Fruit fly (Drosophila melanogaster) whole organism, embryonic: ENCODE measurements around the gene CG5346.
A peak's percentile ranks its signal among the peaks of the same experiment; 100 is the strongest.

Experiments used
- CG10431 ChIP-seq: fragments of 200-800 bp; sonication (Bioruptor generic); optimal IDR thresholded peaks from 3 replicates; lab custom pipeline; 2018; ENCODE audit warnings: missing biosample characterization, mild to moderate bottlenecking, missing genetic modification characterization
- CG11723 ChIP-seq: fragments of 200-800 bp; sonication (Bioruptor generic); optimal IDR thresholded peaks from 2 replicates; lab custom pipeline; 2017; ENCODE audit warnings: missing biosample characterization, mild to moderate bottlenecking, missing genetic modification characterization
- CG13296 ChIP-seq: fragments of 200-800 bp; sonication (Bioruptor generic); optimal IDR thresholded peaks from 3 replicates; lab custom pipeline; 2018; ENCODE audit warnings: missing biosample characterization, mild to moderate bottlenecking, missing genetic modification characterization
- CG15479 ChIP-seq: fragments of 200-800 bp; sonication (Bioruptor generic); optimal IDR thresholded peaks from 3 replicates; lab custom pipeline; 2019; ENCODE audit warnings: missing biosample characterization, mild to moderate bottlenecking, missing genetic modification characterization, moderate library complexity
- CG1603 ChIP-seq: fragments of 200-800 bp; sonication (Bioruptor generic); optimal IDR thresholded peaks from 2 replicates; lab custom pipeline; 2019; ENCODE audit warnings: missing biosample characterization, mild to moderate bottlenecking, missing genetic modification characterization, moderate library complexity
- CG17328 ChIP-seq: fragments of 200-800 bp; sonication (Bioruptor generic); IDR thresholded peaks from 2 replicates; pipeline ENCODE4 v1.3.6; 2022; ENCODE audit warnings: missing biosample characterization, missing genetic modification characterization
- CG17612 ChIP-seq: fragments of 200-800 bp; sonication (Bioruptor generic); IDR thresholded peaks from 2 replicates; pipeline ENCODE4 v1.3.6; 2022; ENCODE audit warnings: missing biosample characterization, missing genetic modification characterization
- CG2875 ChIP-seq: fragments of 200-800 bp; sonication (Bioruptor generic); optimal IDR thresholded peaks from 2 replicates; lab custom pipeline; 2017; ENCODE audit warnings: missing biosample characterization, mild to moderate bottlenecking, missing genetic modification characterization, missing genetic modification reagents
- CG31365 ChIP-seq: fragments of 200-800 bp; sonication (Bioruptor generic); optimal IDR thresholded peaks from 2 replicates; lab custom pipeline; 2018; ENCODE audit warnings: missing biosample characterization, mild to moderate bottlenecking, missing genetic modification characterization
- CG34376 ChIP-seq: fragments of 200-800 bp; sonication (Bioruptor generic); optimal IDR thresholded peaks from 2 replicates; lab custom pipeline; 2018; ENCODE audit warnings: missing biosample characterization, mild to moderate bottlenecking, missing genetic modification characterization
- CG3995 ChIP-seq: fragments of 200-800 bp; sonication (Bioruptor generic); optimal IDR thresholded peaks from 3 replicates; lab custom pipeline; 2016; ENCODE audit warnings: missing biosample characterization, missing genetic modification characterization
- CG4404 ChIP-seq: fragments of 200-800 bp; sonication (Bioruptor generic); IDR thresholded peaks from 2 replicates; pipeline ENCODE4 v1.3.6; 2022; ENCODE audit warnings: missing biosample characterization, missing genetic modification characterization
- CG4730 ChIP-seq: fragments of 200-800 bp; sonication (Bioruptor generic); IDR thresholded peaks from 2 replicates; pipeline ENCODE4 v1.3.6; 2022; ENCODE audit warnings: missing biosample characterization, missing genetic modification characterization
- CG6854 ChIP-seq: fragments of 200-800 bp; sonication (Bioruptor generic); optimal IDR thresholded peaks from 3 replicates; lab custom pipeline; 2017; ENCODE audit warnings: missing biosample characterization, mild to moderate bottlenecking, missing genetic modification characterization
- CG8359 ChIP-seq: fragments of 200-800 bp; sonication (Bioruptor generic); optimal IDR thresholded peaks from 2 replicates; lab custom pipeline; 2017; ENCODE audit warnings: missing biosample characterization, mild to moderate bottlenecking, missing genetic modification characterization, borderline replicate concordance
- CG8765 ChIP-seq: fragments of 200-800 bp; sonication (Bioruptor generic); IDR thresholded peaks from 2 replicates; pipeline ENCODE4 v1.3.6; 2022; ENCODE audit warnings: missing biosample characterization, missing genetic modification characterization
- CG9215 ChIP-seq: fragments of 200-800 bp; sonication (Bioruptor generic); IDR thresholded peaks from 2 replicates; pipeline ENCODE4 v1.3.6; 2022; ENCODE audit warnings: missing biosample characterization, missing genetic modification characterization
- D ChIP-seq, 2 experiments: fragments of 200-800 bp in 1 of 2; fragments of >200 bp in 1 of 2; sonication (Bioruptor generic) in 1 of 2; optimal IDR thresholded peaks; 2 replicates in 1 of 2; 3 replicates in 1 of 2; lab custom pipeline; 2017; ENCODE audit warnings: mild to moderate bottlenecking in 1 of 2, missing biosample characterization in 1 of 2, missing genetic modification characterization in 1 of 2, missing genetic modification reagents in 1 of 2
- ERR ChIP-seq: fragments of 200-800 bp; sonication (Bioruptor generic); optimal IDR thresholded peaks from 2 replicates; lab custom pipeline; 2016; ENCODE audit warnings: missing biosample characterization, missing genetic modification characterization
- Fer3 ChIP-seq: fragments of 200-800 bp; sonication (Bioruptor generic); optimal IDR thresholded peaks from 2 replicates; lab custom pipeline; 2018; ENCODE audit warnings: missing biosample characterization, mild to moderate bottlenecking, missing genetic modification characterization, moderate library complexity
- Hey ChIP-seq: fragments of 200-800 bp; sonication (Bioruptor generic); optimal IDR thresholded peaks from 3 replicates; lab custom pipeline; 2018; ENCODE audit warnings: missing biosample characterization, mild to moderate bottlenecking, missing genetic modification characterization
- Hsf ChIP-seq: fragments of 200-800 bp; sonication (Bioruptor generic); optimal IDR thresholded peaks from 3 replicates; lab custom pipeline; 2016; ENCODE audit warnings: missing biosample characterization, missing genetic modification characterization
- Med ChIP-seq: fragments of 200-800 bp; sonication (Bioruptor generic); peaks from one replicate; lab custom pipeline; 2016; ENCODE audit warnings: missing biosample characterization, missing genetic modification characterization, mild to moderate bottlenecking, inconsistent platforms, moderate library complexity
- Rfx ChIP-seq: fragments of 200-800 bp; sonication (Bioruptor generic); IDR thresholded peaks from 2 replicates; pipeline ENCODE4 v1.3.6; 2022; ENCODE audit warnings: missing biosample characterization, missing genetic modification characterization
- bcd ChIP-seq: fragments of 200-800 bp; sonication (Bioruptor generic); optimal IDR thresholded peaks from 2 replicates; lab custom pipeline; 2017; ENCODE audit warnings: missing biosample characterization, mild to moderate bottlenecking, missing genetic modification characterization
- cg ChIP-seq: fragments of 200-800 bp; sonication (Bioruptor generic); optimal IDR thresholded peaks from 3 replicates; lab custom pipeline; 2019; ENCODE audit warnings: missing biosample characterization, mild to moderate bottlenecking, missing genetic modification characterization, moderate library complexity
- corto ChIP-seq: fragments of 200-800 bp; sonication (Bioruptor generic); optimal IDR thresholded peaks from 2 replicates; lab custom pipeline; 2016; ENCODE audit warnings: missing biosample characterization, mild to moderate bottlenecking, missing genetic modification characterization, moderate library complexity
- cwo ChIP-seq: fragments of 200-800 bp; sonication (Bioruptor generic); optimal IDR thresholded peaks from 3 replicates; lab custom pipeline; 2017; ENCODE audit warnings: missing biosample characterization, missing genetic modification characterization, mild to moderate bottlenecking, moderate library complexity, missing genetic modification reagents
- dysf ChIP-seq: fragments of 200-800 bp; sonication (Bioruptor generic); IDR thresholded peaks from 3 replicates; pipeline ENCODE4 v1.3.6; 2022; ENCODE audit warnings: missing biosample characterization, missing genetic modification characterization
- exex ChIP-seq: fragments of 200-800 bp; sonication (Bioruptor generic); optimal IDR thresholded peaks from 4 replicates; lab custom pipeline; 2018; ENCODE audit warnings: missing biosample characterization, mild to moderate bottlenecking, missing genetic modification characterization, moderate library complexity
- fd64A ChIP-seq: fragments of 200-800 bp; sonication (Bioruptor generic); optimal IDR thresholded peaks from 3 replicates; lab custom pipeline; 2018; ENCODE audit warnings: missing biosample characterization, mild to moderate bottlenecking, missing genetic modification characterization
- hb ChIP-seq: fragments of 200-800 bp; sonication (Bioruptor generic); IDR thresholded peaks from 3 replicates; pipeline ENCODE4 v1.3.6; 2022; ENCODE audit warnings: missing biosample characterization, missing genetic modification characterization; ENCODE audit not compliant: partially characterized antibody
- kah ChIP-seq: fragments of 200-800 bp; sonication (Bioruptor generic); optimal IDR thresholded peaks from 2 replicates; lab custom pipeline; 2018; ENCODE audit warnings: missing biosample characterization, mild to moderate bottlenecking, missing genetic modification characterization
- phol ChIP-seq: fragments of 200-800 bp; sonication (Bioruptor generic); optimal IDR thresholded peaks from 3 replicates; lab custom pipeline; 2018; ENCODE audit warnings: missing biosample characterization, mild to moderate bottlenecking, missing genetic modification characterization, moderate library complexity
- pros ChIP-seq: fragments of 200-800 bp; sonication (Bioruptor generic); optimal IDR thresholded peaks from 3 replicates; lab custom pipeline; 2019; ENCODE audit warnings: missing biosample characterization, mild to moderate bottlenecking, missing genetic modification characterization, moderate library complexity
- psq ChIP-seq: fragments of 200-800 bp; sonication (Bioruptor generic); optimal IDR thresholded peaks from 2 replicates; lab custom pipeline; 2017; ENCODE audit warnings: missing biosample characterization, missing genetic modification characterization
- sc ChIP-seq, 3 experiments: fragments of >200 bp in 2 of 3; fragments of 200-800 bp in 1 of 3; sonication (Bioruptor generic) in 1 of 3; optimal IDR thresholded peaks; 2 replicates in 2 of 3; 3 replicates in 1 of 3; lab custom pipeline; 2017; ENCODE audit warnings: mild to moderate bottlenecking in 1 of 3, missing biosample characterization in 1 of 3, missing genetic modification characterization in 1 of 3, missing genetic modification reagents in 1 of 3
- scrt ChIP-seq: fragments of 200-800 bp; sonication (Bioruptor generic); optimal IDR thresholded peaks from 2 replicates; lab custom pipeline; 2018; ENCODE audit warnings: missing biosample characterization, mild to moderate bottlenecking, missing genetic modification characterization, moderate library complexity
- sd ChIP-seq: fragments of 200-800 bp; sonication (Bioruptor generic); optimal IDR thresholded peaks from 3 replicates; lab custom pipeline; 2018; ENCODE audit warnings: missing biosample characterization, mild to moderate bottlenecking, missing genetic modification characterization, moderate library complexity
- sens ChIP-seq: fragments of 200-800 bp; sonication (Bioruptor generic); peaks from one replicate; lab custom pipeline; 2016; ENCODE audit warnings: missing biosample characterization, missing genetic modification characterization
- sim ChIP-seq: fragments of 200-800 bp; sonication (Bioruptor generic); IDR thresholded peaks from 2 replicates; pipeline ENCODE4 v1.3.6; 2022; ENCODE audit warnings: missing biosample characterization, missing genetic modification characterization
- sisA ChIP-seq: fragments of 200-800 bp; sonication (Bioruptor generic); IDR thresholded peaks from 2 replicates; pipeline ENCODE4 v1.3.6; 2022; ENCODE audit warnings: missing biosample characterization, missing genetic modification characterization
- sna ChIP-seq: fragments of 200-800 bp; sonication (Bioruptor generic); IDR thresholded peaks from 2 replicates; pipeline ENCODE4 v1.3.6; 2022; ENCODE audit warnings: missing biosample characterization, missing genetic modification characterization; ENCODE audit not compliant: partially characterized antibody
- stc ChIP-seq: fragments of 200-800 bp; sonication (Bioruptor generic); IDR thresholded peaks from 2 replicates; pipeline ENCODE4 v1.3.6; 2022; ENCODE audit warnings: missing biosample characterization, missing genetic modification characterization
- sug ChIP-seq: fragments of 200-800 bp; optimal IDR thresholded peaks from 2 replicates; lab custom pipeline; 2019; ENCODE audit warnings: missing biosample characterization, mild to moderate bottlenecking, missing genetic modification characterization, moderate library complexity
- unpg ChIP-seq: fragments of 200-800 bp; sonication (Bioruptor generic); optimal IDR thresholded peaks from 3 replicates; lab custom pipeline; 2018; ENCODE audit warnings: missing biosample characterization, mild to moderate bottlenecking, missing genetic modification characterization, moderate library complexity
- wor ChIP-seq: fragments of 200-800 bp; sonication (Bioruptor generic); IDR thresholded peaks from 2 replicates; pipeline ENCODE4 v1.3.6; 2022; ENCODE audit warnings: missing biosample characterization, missing genetic modification characterization
- yki ChIP-seq: fragments of >200 bp; optimal IDR thresholded peaks from 3 replicates; lab custom pipeline; 2018
- z ChIP-seq: fragments of 200-800 bp; sonication (Bioruptor generic); IDR thresholded peaks from 3 replicates; pipeline ENCODE4 v1.3.6; 2022; ENCODE audit warnings: missing biosample characterization, missing genetic modification characterization

Gene CG5346

DNA sequence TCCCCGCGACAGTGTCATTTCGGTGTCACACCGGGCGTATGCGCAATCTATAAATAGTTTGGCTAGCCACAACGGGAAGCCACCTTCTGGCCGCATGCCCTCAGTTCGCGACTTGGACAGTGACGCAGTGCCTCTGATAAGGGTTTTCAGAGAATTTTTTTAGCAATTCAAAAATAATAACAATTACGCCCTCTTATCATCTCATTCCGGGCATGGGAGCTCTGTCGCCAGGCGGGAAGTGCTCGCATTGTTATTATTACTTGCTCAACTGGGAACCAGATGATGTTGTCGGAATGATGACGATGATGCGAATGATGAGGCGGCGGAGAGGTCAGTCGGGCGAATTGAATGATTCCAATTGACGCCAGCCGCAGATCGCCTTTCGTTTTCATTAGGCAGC, 5.6 kb downstream of the CG5346 start (continued):
- TF ChIP-seq phol (no peak), CG15479 (GFP tag; lab: Kevin White, UChicago) (no peak), cg (no peak), hb (GFP tag; lab: Robert Waterston, UW) (no peak), yki (lab: Kevin White, UChicago) (no peak), CG4404 (GFP tag; lab: Robert Waterston, UW) (no peak), stc (GFP tag; lab: Robert Waterston, UW) (no peak), sd (tag; lab: Kevin White, UChicago) (peak; percentile 17), CG8359 (GFP tag; lab: Kevin White, UChicago) (no peak), CG34376 (peak; percentile 80), CG10431 (GFP tag; lab: Kevin White, UChicago) (no peak), Hsf (no peak), CG1603 (tag; lab: Kevin White, UChicago) (no peak), CG31365 (tag; lab: Kevin White, UChicago) (no peak), CG2875 (GFP tag; lab: Kevin White, UChicago) (no peak), D (optimal IDR thresholded peaks at IDR 0.05; lab: Kevin White, UChicago) (no peak), D (GFP tag; optimal IDR thresholded peaks at IDR 0.05; lab: Kevin White, UChicago) (no peak), sisA (GFP tag; lab: Robert Waterston, UW) (no peak), ERR (GFP tag; lab: Kevin White, UChicago) (peak; percentile 27), bcd (GFP tag; lab: Kevin White, UChicago) (no peak), CG17328 (GFP tag; lab: Robert Waterston, UW) (no peak), corto (no peak), Fer3 (tag; lab: Kevin White, UChicago) (no peak)

DNA sequence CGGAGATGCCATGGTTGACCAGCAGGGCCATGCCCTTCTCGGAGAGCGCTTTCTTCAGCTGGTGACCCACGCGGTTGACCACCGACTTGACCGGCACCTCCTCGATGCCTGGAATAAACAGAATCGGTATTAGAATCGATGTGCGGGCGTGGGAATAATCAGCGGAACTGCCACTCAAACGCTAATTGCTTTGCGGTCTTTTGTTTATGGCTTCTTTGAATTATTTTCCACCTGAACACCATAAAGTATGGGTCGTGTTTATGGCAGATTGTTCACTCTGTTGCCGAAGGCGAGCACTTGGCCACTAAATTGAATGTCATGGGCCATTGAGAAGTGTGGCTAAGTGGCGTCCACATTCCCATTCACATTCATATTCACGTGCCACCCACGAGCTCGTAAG, 6.4 kb downstream of the CG5346 start:
- TF ChIP-seq CG3995 (GFP tag; lab: Kevin White, UChicago) (no peak), exex (tag; lab: Kevin White, UChicago) (peak; percentile 86), fd64A (GFP tag; lab: Kevin White, UChicago) (no peak), sug (tag; lab: Kevin White, UChicago) (peak; percentile 63), Med (GFP tag; lab: Kevin White, UChicago) (peak; percentile 68), kah (GFP tag; lab: Kevin White, UChicago) (no peak), psq (GFP tag; lab: Kevin White, UChicago) (no peak), sim (GFP tag; lab: Robert Waterston, UW) (no peak), sna (no peak), scrt (no peak), cwo (peak; percentile 46), Rfx (0 out of 2 replicates have a peak, but pooled peaks have one; percentile 7), Hey (tag; lab: Kevin White, UChicago) (peak; percentile 4), CG34376 (peak; percentile 7), CG8765 (GFP tag; lab: Robert Waterston, UW) (no peak), unpg (GFP tag; lab: Kevin White, UChicago) (no peak), CG13296 (GFP tag; lab: Kevin White, UChicago) (no peak)

DNA sequence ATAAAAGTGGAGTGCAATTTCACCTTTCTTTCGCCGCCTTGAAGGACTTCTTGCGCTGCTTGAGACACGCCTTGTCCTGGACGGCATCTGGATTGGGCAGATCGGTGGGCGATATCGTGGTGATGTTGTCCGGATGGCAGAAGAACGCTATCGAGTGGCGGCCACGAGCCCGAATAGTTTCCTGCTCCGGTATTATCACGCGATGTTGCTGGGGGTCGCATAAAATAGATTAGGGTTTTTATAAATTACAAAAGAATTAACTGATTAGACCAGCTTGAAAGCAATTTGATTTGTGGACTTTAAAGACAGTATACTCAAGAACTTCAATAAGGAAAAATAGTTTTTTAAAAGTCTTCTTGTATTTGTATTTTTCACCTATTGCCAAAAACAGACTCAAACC, 8.0 kb downstream of the CG5346 start:
- 0 out of 3 replicates have a peak, but pooled peaks have one; percentile 13 for TF ChIP-seq dysf
- TF ChIP-seq wor (GFP tag; lab: Robert Waterston, UW) = no peak
- TF ChIP-seq sc (optimal IDR thresholded peaks at IDR 0.05; lab: Kevin White, UChicago) = no peak
- TF ChIP-seq sc (GFP tag; optimal IDR thresholded peaks at IDR 0.05; lab: Kevin White, UChicago) = no peak
- TF ChIP-seq CG6854 (GFP tag; lab: Kevin White, UChicago) = peak; percentile 8
- TF ChIP-seq CG11723 (GFP tag; lab: Kevin White, UChicago) = no peak
- TF ChIP-seq CG17612 (GFP tag; lab: Robert Waterston, UW) = no peak
- no peak for TF ChIP-seq pros (GFP tag; lab: Kevin White, UChicago)
- TF ChIP-seq CG9215 (GFP tag; lab: Robert Waterston, UW) = no peak
- TF ChIP-seq sens = peak; percentile 47
- TF ChIP-seq exex (tag; lab: Kevin White, UChicago) = peak; percentile 86
- TF ChIP-seq Med (GFP tag; lab: Kevin White, UChicago) = peak; percentile 9
- peak; percentile 11 for TF ChIP-seq cwo
- TF ChIP-seq z (GFP tag; lab: Robert Waterston, UW) = no peak
- TF ChIP-seq CG4730 (GFP tag; lab: Robert Waterston, UW) = no peak
